Worm (Caenorhabditis elegans): ENCODE results near the gene nlp-51.

DNA sequence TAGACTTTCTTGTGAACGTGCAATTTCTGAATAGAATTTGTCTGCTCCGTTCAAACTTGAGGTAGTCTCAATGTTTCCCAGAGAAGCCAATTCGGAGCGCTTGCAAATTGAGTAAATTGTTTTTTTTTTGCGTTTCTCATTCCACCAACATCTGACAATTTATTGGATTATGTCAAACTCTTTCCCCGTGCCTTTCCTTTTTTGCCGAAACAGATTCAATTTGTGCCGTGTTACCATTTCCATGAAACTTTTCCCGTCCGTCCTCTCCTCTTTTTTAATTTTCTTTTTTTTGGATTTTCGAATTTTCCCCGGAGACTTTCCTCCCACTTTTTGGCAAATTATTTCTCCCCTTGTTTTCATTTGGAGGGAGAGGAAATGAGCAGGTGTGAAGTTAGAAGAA, 34.0 kb upstream of the nlp-51 start:
- TF ChIP-seq ama-1 (optimal IDR thresholded peaks at IDR 0.05) (no peak), sea-1 (GFP tag; conservative IDR thresholded peaks at IDR 0.05) (no peak), ceh-13 (GFP tag; optimal IDR thresholded peaks at IDR 0.05) (no peak), ceh-36 (tag; optimal IDR thresholded peaks at IDR 0.05) (no peak), flt-1 (GFP tag; IDR thresholded peaks at IDR 0.05) (no peak), tbx-11 (GFP tag; IDR thresholded peaks at IDR 0.05) (no peak), hmbx-1 (tag; optimal IDR thresholded peaks at IDR 0.05) (no peak), tbx-37 (GFP tag; conservative IDR thresholded peaks at IDR 0.05) (no peak), hmg-4 (GFP tag; optimal IDR thresholded peaks at IDR 0.05) (no peak), hnd-1 (tag; optimal IDR thresholded peaks at IDR 0.05) (no peak)

Data from whole organism, early embryonic.